Fruit fly (Drosophila melanogaster) whole organism, embryonic: Measurements from ENCODE around the gene CG3815.
A peak's percentile ranks its signal among the peaks of the same experiment; 100 is the strongest.

Source experiments
- Adf1 ChIP-seq: fragments of 200-800 bp; sonication (Bioruptor generic); IDR thresholded peaks from 2 replicates; pipeline ENCODE4 v1.3.6; 2022; ENCODE audit warnings: missing biosample characterization, missing genetic modification characterization
- B-H2 ChIP-seq: fragments of 200-800 bp; sonication (Bioruptor generic); optimal IDR thresholded peaks from 2 replicates; lab custom pipeline; 2018; ENCODE audit warnings: missing biosample characterization, mild to moderate bottlenecking, missing genetic modification characterization
- Bdp1 ChIP-seq: fragments of 200-800 bp; sonication (Bioruptor generic); optimal IDR thresholded peaks from 3 replicates; lab custom pipeline; 2016; ENCODE audit warnings: missing biosample characterization, missing genetic modification characterization
- CG10654 ChIP-seq: fragments of 200-800 bp; sonication (Bioruptor generic); optimal IDR thresholded peaks from 2 replicates; lab custom pipeline; 2016; ENCODE audit warnings: missing biosample characterization, missing genetic modification characterization
- CG11504 ChIP-seq: fragments of 200-800 bp; sonication (Bioruptor generic); optimal IDR thresholded peaks from 3 replicates; lab custom pipeline; 2019; ENCODE audit warnings: missing biosample characterization, mild to moderate bottlenecking, missing genetic modification characterization, moderate library complexity
- CG11560 ChIP-seq: fragments of 200-800 bp; sonication (Bioruptor generic); IDR thresholded peaks from 3 replicates; pipeline ENCODE4 v1.3.6; 2022; ENCODE audit warnings: missing biosample characterization, missing genetic modification characterization
- CG1233 ChIP-seq: fragments of 200-800 bp; sonication (Bioruptor generic); optimal IDR thresholded peaks from 4 replicates; lab custom pipeline; 2018; ENCODE audit warnings: missing biosample characterization, mild to moderate bottlenecking, missing genetic modification characterization
- CG13624 ChIP-seq: fragments of 200-800 bp; sonication (Bioruptor generic); optimal IDR thresholded peaks from 2 replicates; lab custom pipeline; 2016; ENCODE audit warnings: missing biosample characterization, missing genetic modification characterization
- CG14050 ChIP-seq: fragments of 200-800 bp; sonication (Bioruptor generic); IDR thresholded peaks from 3 replicates; pipeline ENCODE4 v1.3.6; 2022; ENCODE audit warnings: missing biosample characterization, missing genetic modification characterization
- CG15269 ChIP-seq: fragments of 200-800 bp; sonication (Bioruptor generic); optimal IDR thresholded peaks from 2 replicates; lab custom pipeline; 2018; ENCODE audit warnings: missing biosample characterization, mild to moderate bottlenecking, missing genetic modification characterization, moderate library complexity
- CG1529 ChIP-seq: fragments of 200-800 bp; sonication (Bioruptor generic); optimal IDR thresholded peaks from 3 replicates; lab custom pipeline; 2018; ENCODE audit warnings: missing biosample characterization, missing genetic modification characterization
- CG15514 ChIP-seq: fragments of 200-800 bp; sonication (Bioruptor generic); optimal IDR thresholded peaks from 3 replicates; lab custom pipeline; 2017; ENCODE audit warnings: missing biosample characterization, missing genetic modification characterization, mild to moderate bottlenecking, moderate library complexity, missing genetic modification reagents
- CG16779 ChIP-seq: fragments of 200-800 bp; sonication (Bioruptor generic); IDR thresholded peaks from 2 replicates; pipeline ENCODE4 v1.3.6; 2022; ENCODE audit warnings: missing biosample characterization, missing genetic modification characterization
- CG16863 ChIP-seq: fragments of 200-800 bp; sonication (Bioruptor generic); optimal IDR thresholded peaks from 3 replicates; lab custom pipeline; 2016; ENCODE audit warnings: missing biosample characterization, missing genetic modification characterization
- CG18262 ChIP-seq: fragments of 200-800 bp; optimal IDR thresholded peaks from 3 replicates; lab custom pipeline; 2019; ENCODE audit warnings: missing biosample characterization, mild to moderate bottlenecking, missing genetic modification characterization, moderate library complexity
- CG18619 ChIP-seq: fragments of 200-800 bp; sonication (Bioruptor generic); optimal IDR thresholded peaks from 3 replicates; lab custom pipeline; 2017; ENCODE audit warnings: missing biosample characterization, mild to moderate bottlenecking, missing genetic modification characterization
- CG3163 ChIP-seq: fragments of 200-800 bp; sonication (Bioruptor generic); optimal IDR thresholded peaks from 3 replicates; lab custom pipeline; 2016; ENCODE audit warnings: missing biosample characterization, missing genetic modification characterization
- CG3281 ChIP-seq: fragments of 200-800 bp; sonication (Bioruptor generic); optimal IDR thresholded peaks from 3 replicates; lab custom pipeline; 2017; ENCODE audit warnings: missing biosample characterization, mild to moderate bottlenecking, missing genetic modification characterization
- CG4282 ChIP-seq: fragments of 200-800 bp; sonication (Bioruptor generic); optimal IDR thresholded peaks from 2 replicates; lab custom pipeline; 2016; ENCODE audit warnings: missing biosample characterization, missing genetic modification characterization
- CG5953 ChIP-seq: fragments of 200-800 bp; sonication (Bioruptor generic); IDR thresholded peaks from 2 replicates; pipeline ENCODE4 v1.3.6; 2022; ENCODE audit warnings: missing biosample characterization, missing genetic modification characterization
- CG9609 ChIP-seq: fragments of 200-800 bp; sonication (Bioruptor generic); optimal IDR thresholded peaks from 3 replicates; lab custom pipeline; 2016; ENCODE audit warnings: missing biosample characterization, missing genetic modification characterization
- CrebB ChIP-seq: fragments of 200-800 bp; sonication (Bioruptor generic); optimal IDR thresholded peaks from 3 replicates; lab custom pipeline; 2018; ENCODE audit warnings: missing biosample characterization, mild to moderate bottlenecking, missing genetic modification characterization
- D19B ChIP-seq: fragments of 200-800 bp; sonication (Bioruptor generic); optimal IDR thresholded peaks from 2 replicates; lab custom pipeline; 2017; ENCODE audit warnings: missing biosample characterization, mild to moderate bottlenecking, missing genetic modification characterization
- E2f1 ChIP-seq: fragments of 200-800 bp; sonication (Bioruptor generic); IDR thresholded peaks from 2 replicates; pipeline ENCODE4 v1.3.6; 2022; ENCODE audit warnings: missing biosample characterization, missing genetic modification characterization
- ERR ChIP-seq: fragments of 200-800 bp; sonication (Bioruptor generic); optimal IDR thresholded peaks from 2 replicates; lab custom pipeline; 2016; ENCODE audit warnings: missing biosample characterization, missing genetic modification characterization
- Elba2 ChIP-seq: fragments of 200-800 bp; sonication (Bioruptor generic); optimal IDR thresholded peaks from 3 replicates; lab custom pipeline; 2016; ENCODE audit warnings: missing biosample characterization, missing genetic modification characterization
- HLHmδ ChIP-seq: fragments of 200-800 bp; sonication (Bioruptor generic); optimal IDR thresholded peaks from 2 replicates; lab custom pipeline; 2018; ENCODE audit warnings: missing biosample characterization, mild to moderate bottlenecking, missing genetic modification characterization, moderate library complexity
- HmgZ ChIP-seq: fragments of 200-800 bp; sonication (Bioruptor generic); optimal IDR thresholded peaks from 2 replicates; lab custom pipeline; 2018; ENCODE audit warnings: missing biosample characterization, mild to moderate bottlenecking, missing genetic modification characterization
- Hr3 ChIP-seq: fragments of 200-800 bp; sonication (Bioruptor generic); optimal IDR thresholded peaks from 3 replicates; lab custom pipeline; 2016; ENCODE audit warnings: missing biosample characterization, missing genetic modification characterization
- Hr78 ChIP-seq, 2 experiments: fragments of 200-800 bp in 1 of 2; fragments of >200 bp in 1 of 2; sonication (Bioruptor generic) in 1 of 2; optimal IDR thresholded peaks; 2 replicates each; lab custom pipeline; 2017 to 2019; ENCODE audit warnings: missing biosample characterization in 2 of 2, missing genetic modification characterization in 2 of 2, mild to moderate bottlenecking in 1 of 2, moderate library complexity in 1 of 2
- Hsf ChIP-seq: fragments of 200-800 bp; sonication (Bioruptor generic); optimal IDR thresholded peaks from 3 replicates; lab custom pipeline; 2016; ENCODE audit warnings: missing biosample characterization, missing genetic modification characterization
- Kr ChIP-seq: fragments of 200-800 bp; sonication (Bioruptor generic); optimal IDR thresholded peaks from 2 replicates; lab custom pipeline; 2017; ENCODE audit warnings: missing biosample characterization, mild to moderate bottlenecking, missing genetic modification characterization
- Meics ChIP-seq: fragments of 200-800 bp; sonication (Bioruptor generic); optimal IDR thresholded peaks from 2 replicates; lab custom pipeline; 2017; ENCODE audit warnings: missing biosample characterization, mild to moderate bottlenecking, missing genetic modification characterization
- Mes4 ChIP-seq: fragments of 200-800 bp; sonication (Bioruptor generic); optimal IDR thresholded peaks from 2 replicates; lab custom pipeline; 2016; ENCODE audit warnings: missing biosample characterization, missing genetic modification characterization
- Ptx1 ChIP-seq: fragments of 200-800 bp; sonication (Bioruptor generic); IDR thresholded peaks from 2 replicates; pipeline ENCODE4 v1.3.6; 2022; ENCODE audit warnings: missing biosample characterization, missing genetic modification characterization
- Sox100B ChIP-seq: fragments of 200-800 bp; sonication (Bioruptor generic); optimal IDR thresholded peaks from 3 replicates; lab custom pipeline; 2018; ENCODE audit warnings: missing biosample characterization, mild to moderate bottlenecking, missing genetic modification characterization
- Spps ChIP-seq: fragments of 200-800 bp; sonication (Bioruptor generic); optimal IDR thresholded peaks from 2 replicates; lab custom pipeline; 2018; ENCODE audit warnings: missing biosample characterization, mild to moderate bottlenecking, missing genetic modification characterization
- caup ChIP-seq: fragments of 200-800 bp; sonication (Bioruptor generic); optimal IDR thresholded peaks from 3 replicates; lab custom pipeline; 2017; ENCODE audit warnings: missing biosample characterization, mild to moderate bottlenecking, missing genetic modification characterization, moderate library complexity; ENCODE audit not compliant: severe bottlenecking
- crc ChIP-seq: fragments of 200-800 bp; sonication (Bioruptor generic); optimal IDR thresholded peaks from 2 replicates; lab custom pipeline; 2016; ENCODE audit warnings: missing biosample characterization, missing genetic modification characterization
- emc ChIP-seq: fragments of 200-800 bp; sonication (Bioruptor generic); optimal IDR thresholded peaks from 2 replicates; lab custom pipeline; 2016; ENCODE audit warnings: missing biosample characterization, missing genetic modification characterization
- ftz-f1 ChIP-seq: fragments of 200-800 bp; sonication (Bioruptor generic); optimal IDR thresholded peaks from 2 replicates; lab custom pipeline; 2016; ENCODE audit warnings: missing biosample characterization, missing genetic modification characterization
- her ChIP-seq: fragments of 200-800 bp; sonication (Bioruptor generic); optimal IDR thresholded peaks from 2 replicates; lab custom pipeline; 2016; ENCODE audit warnings: missing biosample characterization, missing genetic modification characterization
- inv ChIP-seq: fragments of 200-800 bp; sonication (Bioruptor generic); IDR thresholded peaks from 2 replicates; pipeline ENCODE4 v1.3.6; 2022; ENCODE audit warnings: missing biosample characterization, missing genetic modification characterization; ENCODE audit not compliant: partially characterized antibody
- klu ChIP-seq: fragments of 200-800 bp; sonication (Bioruptor generic); IDR thresholded peaks from 2 replicates; pipeline ENCODE4 v1.3.6; 2022; ENCODE audit warnings: missing biosample characterization, missing genetic modification characterization
- lab ChIP-seq: fragments of 200-800 bp; sonication (Bioruptor generic); optimal IDR thresholded peaks from 3 replicates; lab custom pipeline; 2017; ENCODE audit warnings: missing biosample characterization, missing genetic modification characterization, mild to moderate bottlenecking, moderate library complexity, missing genetic modification reagents
- nmo ChIP-seq: fragments of 200-800 bp; sonication (Bioruptor generic); optimal IDR thresholded peaks from 2 replicates; lab custom pipeline; 2018; ENCODE audit warnings: missing biosample characterization, mild to moderate bottlenecking, missing genetic modification characterization, moderate library complexity
- oc ChIP-seq: fragments of 200-800 bp; sonication (Bioruptor generic); optimal IDR thresholded peaks from 2 replicates; lab custom pipeline; 2018; ENCODE audit warnings: missing biosample characterization, mild to moderate bottlenecking, missing genetic modification characterization, moderate library complexity
- pho ChIP-seq: fragments of 200-800 bp; sonication (Bioruptor generic); optimal IDR thresholded peaks from 2 replicates; lab custom pipeline; 2016; ENCODE audit warnings: missing biosample characterization, missing genetic modification characterization
- pzg ChIP-seq: fragments of 200-800 bp; sonication (Bioruptor generic); optimal IDR thresholded peaks from 3 replicates; lab custom pipeline; 2018; ENCODE audit warnings: missing biosample characterization, mild to moderate bottlenecking, missing genetic modification characterization, moderate library complexity
- rib ChIP-seq: fragments of 200-800 bp; sonication (Bioruptor generic); IDR thresholded peaks from 2 replicates; pipeline ENCODE4 v1.3.6; 2022; ENCODE audit warnings: missing biosample characterization, missing genetic modification characterization
- trh ChIP-seq: fragments of 200-800 bp; sonication (Bioruptor generic); optimal IDR thresholded peaks from 2 replicates; lab custom pipeline; 2016; ENCODE audit warnings: missing biosample characterization, missing genetic modification characterization
- z ChIP-seq: fragments of 200-800 bp; sonication (Bioruptor generic); IDR thresholded peaks from 3 replicates; pipeline ENCODE4 v1.3.6; 2022; ENCODE audit warnings: missing biosample characterization, missing genetic modification characterization

CG3815 gene

DNA sequence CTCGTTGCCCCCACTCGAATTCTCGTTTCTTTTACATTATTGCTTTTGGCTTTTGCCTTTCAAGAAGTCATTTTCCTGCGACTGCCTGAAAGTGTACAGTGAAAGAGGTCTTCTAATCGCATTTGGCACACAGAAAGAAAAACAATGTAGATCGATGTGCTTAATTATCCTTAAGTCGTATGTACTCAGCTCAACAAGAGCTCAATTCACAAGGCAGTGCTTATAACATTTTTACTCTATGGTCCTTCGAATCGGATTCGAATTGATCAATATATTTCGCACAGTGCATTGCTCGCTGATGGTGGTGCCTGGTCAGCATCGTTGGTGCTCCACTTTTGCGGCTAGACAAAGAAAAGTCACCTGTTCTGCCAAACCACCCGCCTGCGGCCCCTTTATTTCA lies 15.2 kb downstream of the CG3815 start (continued):
- TF ChIP-seq E2f1 (GFP tag; lab: Robert Waterston, UW), result no peak
- TF ChIP-seq Meics (GFP tag; lab: Kevin White, UChicago), result peak; percentile 12
- no peak for TF ChIP-seq CG5953 (GFP tag; lab: Robert Waterston, UW)
- no peak for TF ChIP-seq her
- no peak for TF ChIP-seq Spps (tag; lab: Kevin White, UChicago)
- no peak for TF ChIP-seq CG13624 (GFP tag; lab: Kevin White, UChicago)
- TF ChIP-seq Mes4 (GFP tag; lab: Kevin White, UChicago), result no peak
- TF ChIP-seq CG18619, result no peak
- no peak for TF ChIP-seq CG16863 (GFP tag; lab: Kevin White, UChicago)
- no peak for TF ChIP-seq CG15514 (GFP tag; lab: Kevin White, UChicago)
- peak; percentile 25; the same call in 1 of the 2 replicates for TF ChIP-seq Ptx1 (GFP tag; lab: Robert Waterston, UW)
- no peak for TF ChIP-seq B-H2 (GFP tag; lab: Kevin White, UChicago)
- TF ChIP-seq crc (GFP tag; lab: Kevin White, UChicago), result no peak
- no peak for TF ChIP-seq CG4282 (GFP tag; lab: Kevin White, UChicago)
- no peak for TF ChIP-seq caup (GFP tag; lab: Kevin White, UChicago)
- no peak for TF ChIP-seq CrebB
- TF ChIP-seq Kr, result no peak
- no peak for TF ChIP-seq Bdp1
- no peak for TF ChIP-seq Sox100B
- TF ChIP-seq nmo (GFP tag; lab: Kevin White, UChicago), result peak; percentile 19
- TF ChIP-seq Hr78 (GFP tag; optimal IDR thresholded peaks at IDR 0.05; lab: Kevin White, UChicago), result no peak
- TF ChIP-seq CG9609 (GFP tag; lab: Kevin White, UChicago), result no peak
- no peak for TF ChIP-seq Hsf (GFP tag; lab: Kevin White, UChicago)
- TF ChIP-seq trh, result no peak
- TF ChIP-seq CG11504 (tag; lab: Kevin White, UChicago), result peak; percentile 51
- TF ChIP-seq D19B (GFP tag; lab: Kevin White, UChicago), result no peak
- peak; percentile 2 for TF ChIP-seq oc
- peak; percentile 48 for TF ChIP-seq lab (GFP tag; lab: Kevin White, UChicago)
- TF ChIP-seq pzg (GFP tag; lab: Kevin White, UChicago), result no peak
- no peak for TF ChIP-seq CG1233
- no peak for TF ChIP-seq Elba2 (GFP tag; lab: Kevin White, UChicago)
- no peak for TF ChIP-seq rib (GFP tag; lab: Robert Waterston, UW)
- TF ChIP-seq inv (GFP tag; lab: Robert Waterston, UW), result no peak
- TF ChIP-seq klu (GFP tag; lab: Robert Waterston, UW), result no peak
- no peak for TF ChIP-seq CG16779 (GFP tag; lab: Robert Waterston, UW)
- no peak for TF ChIP-seq CG10654
- TF ChIP-seq CG11560 (tag; lab: Robert Waterston, UW), result no peak
- no peak for TF ChIP-seq CG18262 (tag; lab: Kevin White, UChicago)
- no peak for TF ChIP-seq HLHmδ (GFP tag; lab: Kevin White, UChicago)
- no peak for TF ChIP-seq ERR (GFP tag; lab: Kevin White, UChicago)
- no peak for TF ChIP-seq z (GFP tag; lab: Robert Waterston, UW)
- no peak for TF ChIP-seq Hr3 (GFP tag; lab: Kevin White, UChicago)
- no peak for TF ChIP-seq ftz-f1 (GFP tag; lab: Kevin White, UChicago)
- peak; percentile 19 for TF ChIP-seq emc (GFP tag; lab: Kevin White, UChicago)
- TF ChIP-seq CG3163 (GFP tag; lab: Kevin White, UChicago), result no peak
- no peak for TF ChIP-seq HmgZ (tag; lab: Kevin White, UChicago)
- TF ChIP-seq CG3281, result no peak
- no peak for TF ChIP-seq CG1529 (GFP tag; lab: Kevin White, UChicago)
- TF ChIP-seq CG15269 (tag; lab: Kevin White, UChicago), result peak; percentile 32
- TF ChIP-seq Adf1, result no peak
- no peak for TF ChIP-seq pho (GFP tag; lab: Kevin White, UChicago)
- TF ChIP-seq CG14050 (GFP tag; lab: Robert Waterston, UW), result no peak
